Worm (Caenorhabditis elegans): ENCODE results near the gene arrd-26.

Gene arrd-26

ce11 chrIV:2052337-2052736 lies 13.7 kb upstream of the arrd-26 start (continued):
- TF ChIP-seq nhr-71 (tag; optimal IDR thresholded peaks at IDR 0.05) (peak; percentile 65), snpc-4 (tag; optimal IDR thresholded peaks at IDR 0.05) (no peak), lin-39 (tag; optimal IDR thresholded peaks at IDR 0.05) (no peak), Y116A8C.19 (tag; optimal IDR thresholded peaks at IDR 0.05; ENCODE audit: borderline replicate concordance) (no peak), egl-13 (tag; optimal IDR thresholded peaks at IDR 0.05) (no peak), nhr-12 (tag; optimal IDR thresholded peaks at IDR 0.05) (no peak), ztf-11 (tag; optimal IDR thresholded peaks at IDR 0.05) (peak in 1 of 2 experiments; percentile 37), alr-1 (tag; optimal IDR thresholded peaks at IDR 0.05; ENCODE audit: borderline replicate concordance) (no peak), mdl-1 (tag; optimal IDR thresholded peaks at IDR 0.05) (no peak), nhr-47 (tag; optimal IDR thresholded peaks at IDR 0.05) (peak; percentile 61), ceh-63 (GFP tag; optimal IDR thresholded peaks at IDR 0.05) (no peak), C16A3.4 (tag; optimal IDR thresholded peaks at IDR 0.05) (no peak), unc-130 (tag; optimal IDR thresholded peaks at IDR 0.05) (no peak), mab-9 (GFP tag; IDR thresholded peaks at IDR 0.05) (0 out of 2 replicates have a peak, but pooled peaks have one; percentile 37), C04F5.9 (tag; optimal IDR thresholded peaks at IDR 0.05) (no peak), ets-5 (GFP tag; IDR thresholded peaks at IDR 0.05) (no peak), ces-1 (GFP tag; optimal IDR thresholded peaks at IDR 0.05) (peak; percentile 88), nhr-90 (tag; optimal IDR thresholded peaks at IDR 0.05; ENCODE audit: poor library complexity) (no peak), irx-1 (tag; optimal IDR thresholded peaks at IDR 0.05) (no peak), nhr-237 (tag; optimal IDR thresholded peaks at IDR 0.05) (no peak), nhr-76 (tag; optimal IDR thresholded peaks at IDR 0.05) (no peak), hpl-2 (GFP tag; optimal IDR thresholded peaks at IDR 0.05) (no peak), lin-35 (GFP tag; optimal IDR thresholded peaks at IDR 0.05) (no peak), zag-1 (tag; optimal IDR thresholded peaks at IDR 0.05) (peak; percentile 45), lin-13 (GFP tag; optimal IDR thresholded peaks at IDR 0.05) (no peak), nhr-77 (tag; optimal IDR thresholded peaks at IDR 0.05) (no peak), jun-1 (tag; optimal IDR thresholded peaks at IDR 0.05) (no peak), unc-62 (GFP tag; optimal IDR thresholded peaks at IDR 0.05) (no peak)

- TF ChIP-seq nhr-47 (tag; optimal IDR thresholded peaks at IDR 0.05) (peak; percentile 47), ceh-82 (tag; optimal IDR thresholded peaks at IDR 0.05) (peak in 1 of 3 experiments; percentile 24), ces-1 (GFP tag; optimal IDR thresholded peaks at IDR 0.05) (peak; percentile 60), lin-14 (GFP tag; optimal IDR thresholded peaks at IDR 0.05) (peak; percentile 89), mab-9 (GFP tag; IDR thresholded peaks at IDR 0.05) (0 out of 2 replicates have a peak, but pooled peaks have one; percentile 44), fkh-10 (GFP tag; optimal IDR thresholded peaks at IDR 0.05) (peak; percentile 89), isw-1 (GFP tag; IDR thresholded peaks at IDR 0.05) (peak; percentile 10; the same call in 1 of the 2 replicates), ztf-11 (tag; optimal IDR thresholded peaks at IDR 0.05) (no peak), zag-1 (tag; optimal IDR thresholded peaks at IDR 0.05) (no peak), swsn-7 (tag; optimal IDR thresholded peaks at IDR 0.05) (peak; percentile 38), rnt-1 (tag; optimal IDR thresholded peaks at IDR 0.05) (peak; percentile 55), pax-3 (tag; optimal IDR thresholded peaks at IDR 0.05) (no peak), unc-62 (GFP tag; optimal IDR thresholded peaks at IDR 0.05) (no peak), efl-1 (optimal IDR thresholded peaks at IDR 0.05) (peak; percentile 17 to 21), efl-1 (GFP tag; optimal IDR thresholded peaks at IDR 0.05 in 1 of 2) (no peak), unc-98 (GFP tag; IDR thresholded peaks at IDR 0.05) (no peak), lsy-2 (tag; optimal IDR thresholded peaks at IDR 0.05) (peak; percentile 27 to 63), nhr-19 (GFP tag; conservative IDR thresholded peaks at IDR 0.05) (peak; percentile 18; the same call in 1 of the 2 replicates), unc-30 (tag; optimal IDR thresholded peaks at IDR 0.05) (no peak), mep-1 (tag; optimal IDR thresholded peaks at IDR 0.05) (peak; percentile 25), snu-23 (GFP tag; optimal IDR thresholded peaks at IDR 0.05) (peak; percentile 32), nhr-71 (tag; optimal IDR thresholded peaks at IDR 0.05) (peak; percentile 63), lin-35 (GFP tag; optimal IDR thresholded peaks at IDR 0.05) (peak in 1 of 2 experiments; percentile 23)
Measured at ce11 chrIV:2053591-2053990, 12.4 kb upstream of the arrd-26 start.
